Worm (Caenorhabditis elegans) whole organism, L3 larva: ENCODE results near the gene T20G5.8.

Source experiments
- ama-1 ChIP-seq: fragments of 150-350 bp; optimal IDR thresholded peaks from 2 replicates; lab custom pipeline; 2018
- ceh-82 ChIP-seq: fragments of 150-350 bp; optimal IDR thresholded peaks from 2 replicates; lab custom pipeline; 2014; ENCODE audit warnings: missing biosample characterization, missing genetic modification characterization
- egl-27 ChIP-seq: sonication (generic microtip); optimal IDR thresholded peaks from 4 replicates; lab custom pipeline; 2017; ENCODE audit warnings: missing biosample characterization, missing genetic modification reagents, missing genetic modification characterization
- elt-1 ChIP-seq: fragments of 150-350 bp; optimal IDR thresholded peaks from 2 replicates; lab custom pipeline; 2014; ENCODE audit warnings: missing biosample characterization, missing genetic modification characterization
- elt-3 ChIP-seq, 3 experiments: fragments of 150-350 bp in 1 of 3; sonication (generic microtip) in 2 of 3; optimal IDR thresholded peaks; 2 replicates in 2 of 3; 4 replicates in 1 of 3; lab custom pipeline; 2014 to 2017; ENCODE audit warnings: missing biosample characterization in 3 of 3, missing genetic modification characterization in 3 of 3
- lin-39 ChIP-seq: fragments of 150-350 bp; optimal IDR thresholded peaks from 2 replicates; lab custom pipeline; 2018; ENCODE audit warnings: missing biosample characterization, missing genetic modification reagents, missing genetic modification characterization
- nfya-1 ChIP-seq: sonication (generic microtip); optimal IDR thresholded peaks from 2 replicates; lab custom pipeline; 2017; ENCODE audit warnings: missing genetic modification characterization, mild to moderate bottlenecking, missing compliant biosample characterization, antibody characterized with exemption, moderate library complexity; ENCODE audit not compliant: insufficient read depth
- nhr-12 ChIP-seq: fragments of 150-350 bp; optimal IDR thresholded peaks from 2 replicates; lab custom pipeline; 2014; ENCODE audit warnings: missing biosample characterization, missing genetic modification characterization
- nhr-28 ChIP-seq: fragments of 150-350 bp; optimal IDR thresholded peaks from 2 replicates; lab custom pipeline; 2014; ENCODE audit warnings: missing biosample characterization, missing genetic modification characterization
- nhr-77 ChIP-seq: fragments of 150-350 bp; optimal IDR thresholded peaks from 2 replicates; lab custom pipeline; 2014; ENCODE audit warnings: missing biosample characterization, missing genetic modification characterization
- skn-1 ChIP-seq: fragments of 150-350 bp; optimal IDR thresholded peaks from 2 replicates; lab custom pipeline; 2014; ENCODE audit warnings: missing biosample characterization, missing genetic modification characterization
- tbx-2 ChIP-seq: sonication (generic microtip); optimal IDR thresholded peaks from 2 replicates; lab custom pipeline; 2016; ENCODE audit warnings: mild to moderate bottlenecking, missing genetic modification characterization, missing compliant biosample characterization
- unc-39 ChIP-seq: sonication (generic microtip); optimal IDR thresholded peaks from 4 replicates; lab custom pipeline; 2017; ENCODE audit warnings: missing biosample characterization, missing genetic modification characterization
- ztf-11 ChIP-seq: fragments of 150-350 bp; optimal IDR thresholded peaks from 2 replicates; lab custom pipeline; 2014; ENCODE audit warnings: missing biosample characterization, missing genetic modification characterization

DNA sequence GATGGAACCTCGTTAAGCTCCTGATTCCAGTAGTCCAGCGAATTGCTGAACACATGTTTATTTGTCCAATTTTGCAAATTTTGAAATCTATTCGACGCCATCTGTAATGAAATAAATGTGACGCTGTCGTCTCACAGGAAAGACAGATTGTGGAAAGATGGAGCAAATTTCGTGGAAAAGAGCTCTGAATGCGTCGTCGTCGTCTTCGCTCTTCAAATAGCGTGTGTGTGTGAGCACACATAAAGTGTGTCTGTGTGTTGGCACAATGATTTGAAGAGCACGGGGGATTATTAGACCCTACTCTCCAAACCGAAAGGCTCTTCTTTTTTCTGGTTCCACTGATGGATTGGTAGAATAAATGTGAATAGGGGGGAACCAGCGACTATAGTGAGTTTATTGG is 13.0 kb upstream of the T20G5.8 start, which contains the start of gene unc-47:
- TF ChIP-seq elt-1 (no peak), nhr-77 (no peak), nhr-28 (tag; lab: Kevin White, UChicago) (no peak), nhr-12 (no peak), tbx-2 (tag; lab: Kevin White, UChicago) (no peak), ceh-82 (tag; lab: Kevin White, UChicago) (no peak), ama-1 (no peak), elt-3 (tag; optimal IDR thresholded peaks at IDR 0.05; lab: Kevin White, UChicago) (no peak), skn-1 (tag; lab: Kevin White, UChicago) (no peak), ztf-11 (no peak), egl-27 (tag; lab: Kevin White, UChicago) (no peak), nfya-1 (tag; lab: Kevin White, UChicago) (no peak), lin-39 (tag; lab: Kevin White, UChicago) (peak; percentile 35), unc-39 (no peak)
